Worm (Caenorhabditis elegans) whole organism, L2 larva: Measurements from ENCODE around the gene twk-44.

Experiments
- F13H6.1 ChIP-seq: sonication (generic microtip); optimal IDR thresholded peaks from 2 replicates; lab custom pipeline; 2016; ENCODE audit warnings: missing genetic modification characterization, missing compliant biosample characterization
- R02D3.7 ChIP-seq: fragments of 150-350 bp; optimal IDR thresholded peaks from 2 replicates; lab custom pipeline; 2014; ENCODE audit warnings: missing biosample characterization, missing genetic modification characterization
- ama-1 ChIP-seq: fragments of 150-350 bp; optimal IDR thresholded peaks from 2 replicates; lab custom pipeline; 2018; ENCODE audit warnings: inconsistent platforms
- blmp-1 ChIP-seq: sonication (generic microtip); optimal IDR thresholded peaks from 2 replicates; lab custom pipeline; 2017; ENCODE audit warnings: missing genetic modification characterization, mild to moderate bottlenecking, missing compliant biosample characterization, antibody characterized with exemption, moderate library complexity; ENCODE audit not compliant: insufficient read depth
- dmd-4 ChIP-seq: sonication (generic microtip); optimal IDR thresholded peaks from 2 replicates; lab custom pipeline; 2017; ENCODE audit warnings: missing biosample characterization, missing genetic modification characterization
- elt-1 ChIP-seq: fragments of 150-350 bp; optimal IDR thresholded peaks from 2 replicates; lab custom pipeline; 2014; ENCODE audit warnings: missing biosample characterization, missing genetic modification characterization
- lin-13 ChIP-seq: fragments of 150-350 bp; optimal IDR thresholded peaks from 2 replicates; lab custom pipeline; 2014; ENCODE audit warnings: missing biosample characterization, missing genetic modification reagents, missing genetic modification characterization
- lin-39 ChIP-seq: fragments of 150-350 bp; optimal IDR thresholded peaks from 2 replicates; lab custom pipeline; 2014; ENCODE audit warnings: missing biosample characterization, missing genetic modification reagents, missing genetic modification characterization
- mab-5 ChIP-seq: fragments of 150-350 bp; optimal IDR thresholded peaks from 2 replicates; lab custom pipeline; 2014; ENCODE audit warnings: missing biosample characterization, missing genetic modification characterization
- nhr-25 ChIP-seq: fragments of 150-350 bp; sonication (generic microtip); optimal IDR thresholded peaks from 3 replicates; lab custom pipeline; 2014; ENCODE audit warnings: missing biosample characterization, missing genetic modification characterization
- sem-4 ChIP-seq: fragments of 150-350 bp; optimal IDR thresholded peaks from 2 replicates; lab custom pipeline; 2014; ENCODE audit warnings: missing biosample characterization, missing genetic modification reagents, missing genetic modification characterization
- snpc-4 ChIP-seq: fragments of 150-350 bp; optimal IDR thresholded peaks from 2 replicates; lab custom pipeline; 2014; ENCODE audit warnings: missing biosample characterization, missing genetic modification characterization
- ztf-11 ChIP-seq: sonication (generic microtip); optimal IDR thresholded peaks from 2 replicates; lab custom pipeline; 2017; ENCODE audit warnings: missing biosample characterization, missing genetic modification characterization

ce11 chrX:11662557-11662956 is 35.6 kb upstream of the twk-44 start:
- TF ChIP-seq elt-1 (no peak), nhr-25 (tag; lab: Kevin White, UChicago) (no peak), dmd-4 (tag; lab: Kevin White, UChicago) (no peak), blmp-1 (tag; lab: Kevin White, UChicago) (no peak), snpc-4 (tag; lab: Kevin White, UChicago) (no peak), lin-39 (no peak), mab-5 (tag; lab: Kevin White, UChicago) (no peak), sem-4 (tag; lab: Kevin White, UChicago) (no peak), ztf-11 (tag; lab: Kevin White, UChicago) (no peak), F13H6.1 (tag; lab: Kevin White, UChicago) (no peak), R02D3.7 (no peak), lin-13 (GFP tag; lab: Kevin White, UChicago) (no peak), ama-1 (no peak)
